Worm (Caenorhabditis elegans): ENCODE results near the gene C53A3.1.
A peak's percentile ranks its signal among the peaks of the same experiment; 100 is the strongest.

DNA sequence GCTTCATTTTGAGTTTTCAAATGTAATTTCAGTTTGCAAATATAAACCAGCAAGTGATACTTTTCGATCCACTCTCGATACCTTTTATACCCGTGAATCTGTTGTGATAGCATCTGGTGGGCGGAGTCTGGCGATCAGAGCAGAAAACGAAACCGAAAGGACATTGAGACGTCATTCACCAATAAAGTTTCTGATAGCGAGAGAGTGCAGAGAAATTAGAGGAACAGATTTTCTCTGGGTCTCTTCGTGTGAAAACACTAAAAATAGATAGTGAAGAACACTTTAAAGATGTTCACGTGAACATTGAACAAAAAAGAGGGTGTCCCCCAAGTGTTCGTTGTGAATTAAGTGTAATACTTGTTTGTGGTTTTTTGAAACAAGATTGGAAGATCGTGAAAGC, 3.8 kb upstream of the C53A3.1 start, which contains the start of gene pgph-3:
- TF ChIP-seq npax-4 (tag; optimal IDR thresholded peaks at IDR 0.05) (no peak), hlh-13 (GFP tag; optimal IDR thresholded peaks at IDR 0.05) (no peak), ceh-14 (tag; optimal IDR thresholded peaks at IDR 0.05) (no peak), K02D7.2 (tag; optimal IDR thresholded peaks at IDR 0.05) (no peak), pha-4 (tag; optimal IDR thresholded peaks at IDR 0.05) (no peak), ama-1 (optimal IDR thresholded peaks at IDR 0.05) (no peak), ref-2 (tag; optimal IDR thresholded peaks at IDR 0.05) (no peak), rnt-1 (tag; optimal IDR thresholded peaks at IDR 0.05) (no peak), elt-2 (tag; optimal IDR thresholded peaks at IDR 0.05) (peak; percentile 52), pqm-1 (tag; optimal IDR thresholded peaks at IDR 0.05) (no peak), ceh-18 (tag; optimal IDR thresholded peaks at IDR 0.05) (no peak), unc-55 (GFP tag; optimal IDR thresholded peaks at IDR 0.05) (no peak)

All from whole organism, late embryonic.